Fruit fly (Drosophila melanogaster) whole organism, embryonic: ENCODE measurements around the gene obst-F.

ENCODE experiments used
- Atf3 ChIP-seq: fragments of 200-800 bp; sonication (Bioruptor generic); optimal IDR thresholded peaks from 3 replicates; lab custom pipeline; 2016; ENCODE audit warnings: missing biosample characterization, missing genetic modification characterization
- Bteb2 ChIP-seq: fragments of 200-800 bp; sonication (Bioruptor generic); optimal IDR thresholded peaks from 2 replicates; lab custom pipeline; 2016; ENCODE audit warnings: missing biosample characterization, missing genetic modification characterization
- CG10209 ChIP-seq: fragments of 200-800 bp; sonication (Bioruptor generic); optimal IDR thresholded peaks from 3 replicates; lab custom pipeline; 2017; ENCODE audit warnings: missing biosample characterization, mild to moderate bottlenecking, missing genetic modification characterization, missing genetic modification reagents
- CG10654 ChIP-seq: fragments of 200-800 bp; sonication (Bioruptor generic); optimal IDR thresholded peaks from 2 replicates; lab custom pipeline; 2016; ENCODE audit warnings: missing biosample characterization, missing genetic modification characterization
- CG10979 ChIP-seq: fragments of 200-800 bp; sonication (Bioruptor generic); optimal IDR thresholded peaks from 2 replicates; lab custom pipeline; 2018; ENCODE audit warnings: missing biosample characterization, mild to moderate bottlenecking, missing genetic modification characterization, moderate library complexity
- CG12104 ChIP-seq: fragments of 200-800 bp; sonication (Bioruptor generic); optimal IDR thresholded peaks from 3 replicates; lab custom pipeline; 2016; ENCODE audit warnings: missing biosample characterization, missing genetic modification characterization
- CG12219 ChIP-seq: fragments of 200-800 bp; sonication (Bioruptor generic); optimal IDR thresholded peaks from 3 replicates; lab custom pipeline; 2018; ENCODE audit warnings: missing biosample characterization, mild to moderate bottlenecking, missing genetic modification characterization
- CG13424 ChIP-seq: fragments of 200-800 bp; sonication (Bioruptor generic); optimal IDR thresholded peaks from 2 replicates; lab custom pipeline; 2019; ENCODE audit warnings: missing biosample characterization, mild to moderate bottlenecking, missing genetic modification characterization, moderate library complexity
- CG13624 ChIP-seq: fragments of 200-800 bp; sonication (Bioruptor generic); optimal IDR thresholded peaks from 2 replicates; lab custom pipeline; 2016; ENCODE audit warnings: missing biosample characterization, missing genetic modification characterization
- CG14441 ChIP-seq: fragments of 200-800 bp; sonication (Bioruptor generic); IDR thresholded peaks from 2 replicates; pipeline ENCODE4 v1.3.6; 2022; ENCODE audit warnings: missing biosample characterization, missing genetic modification characterization
- CG18011 ChIP-seq: fragments of 200-800 bp; sonication (Bioruptor generic); optimal IDR thresholded peaks from 2 replicates; lab custom pipeline; 2017; ENCODE audit warnings: missing biosample characterization, missing genetic modification characterization, mild to moderate bottlenecking, moderate library complexity, missing genotype
- CG2116 ChIP-seq: fragments of 200-800 bp; sonication (Bioruptor generic); optimal IDR thresholded peaks from 3 replicates; lab custom pipeline; 2018; ENCODE audit warnings: missing biosample characterization, mild to moderate bottlenecking, missing genetic modification characterization
- CG2199 ChIP-seq: fragments of 200-800 bp; sonication (Bioruptor generic); IDR thresholded peaks from 3 replicates; pipeline ENCODE4 v1.3.6; 2022; ENCODE audit warnings: missing biosample characterization, missing genetic modification characterization
- CG31224 ChIP-seq: fragments of 200-800 bp; sonication (Bioruptor generic); IDR thresholded peaks from 2 replicates; pipeline ENCODE4 v1.3.6; 2022; ENCODE audit warnings: missing biosample characterization, missing genetic modification characterization
- CG5245 ChIP-seq: fragments of 200-800 bp; sonication (Bioruptor generic); optimal IDR thresholded peaks from 3 replicates; lab custom pipeline; 2016; ENCODE audit warnings: missing biosample characterization, missing genetic modification characterization
- CG7372 ChIP-seq: fragments of 200-800 bp; sonication (Bioruptor generic); IDR thresholded peaks from 2 replicates; pipeline ENCODE4 v1.3.6; 2022; ENCODE audit warnings: missing biosample characterization, missing genetic modification characterization
- CG8089 ChIP-seq: fragments of 200-800 bp; sonication (Bioruptor generic); optimal IDR thresholded peaks from 3 replicates; lab custom pipeline; 2016; ENCODE audit warnings: missing biosample characterization, missing genetic modification characterization
- CG9215 ChIP-seq: fragments of 200-800 bp; sonication (Bioruptor generic); IDR thresholded peaks from 2 replicates; pipeline ENCODE4 v1.3.6; 2022; ENCODE audit warnings: missing biosample characterization, missing genetic modification characterization
- Dip3 ChIP-seq: fragments of 200-800 bp; sonication (Bioruptor generic); optimal IDR thresholded peaks from 3 replicates; lab custom pipeline; 2016; ENCODE audit warnings: missing biosample characterization, missing genetic modification characterization
- Drgx ChIP-seq: fragments of 200-800 bp; sonication (Bioruptor generic); IDR thresholded peaks from 2 replicates; pipeline ENCODE4 v1.3.6; 2022; ENCODE audit warnings: missing biosample characterization, missing genetic modification characterization
- Fer3 ChIP-seq: fragments of 200-800 bp; sonication (Bioruptor generic); optimal IDR thresholded peaks from 2 replicates; lab custom pipeline; 2018; ENCODE audit warnings: missing biosample characterization, mild to moderate bottlenecking, missing genetic modification characterization, moderate library complexity
- H15 ChIP-seq: fragments of 200-800 bp; sonication (Bioruptor generic); IDR thresholded peaks from 3 replicates; pipeline ENCODE4 v1.3.6; 2022; ENCODE audit warnings: missing biosample characterization, missing genetic modification characterization
- H2.0 ChIP-seq: fragments of 200-800 bp; sonication (Bioruptor generic); IDR thresholded peaks from 2 replicates; pipeline ENCODE4 v1.3.6; 2022; ENCODE audit warnings: missing biosample characterization, missing genetic modification characterization
- HHEX ChIP-seq: fragments of 200-800 bp; sonication (Bioruptor generic); optimal IDR thresholded peaks from 3 replicates; lab custom pipeline; 2017; ENCODE audit warnings: missing biosample characterization, mild to moderate bottlenecking, missing genetic modification characterization, missing genetic modification reagents
- HLHmδ ChIP-seq: fragments of 200-800 bp; sonication (Bioruptor generic); optimal IDR thresholded peaks from 2 replicates; lab custom pipeline; 2018; ENCODE audit warnings: missing biosample characterization, mild to moderate bottlenecking, missing genetic modification characterization, moderate library complexity
- Rx ChIP-seq: fragments of 200-800 bp; sonication (Bioruptor generic); IDR thresholded peaks from 2 replicates; pipeline ENCODE4 v1.3.6; 2022; ENCODE audit warnings: missing biosample characterization, missing genetic modification characterization
- Trl ChIP-seq, 3 experiments: fragments of >200 bp in 2 of 3; fragments of 200-800 bp in 1 of 3; sonication (Bioruptor generic) in 1 of 3; optimal IDR thresholded peaks; 2 replicates in 1 of 3; 3 replicates in 2 of 3; lab custom pipeline; 2016 to 2017; ENCODE audit warnings: missing biosample characterization in 1 of 3, missing genetic modification characterization in 1 of 3
- Usf ChIP-seq: fragments of 200-800 bp; sonication (Bioruptor generic); optimal IDR thresholded peaks from 2 replicates; lab custom pipeline; 2017; ENCODE audit warnings: missing genotype, missing biosample characterization, missing genetic modification characterization
- abd-A ChIP-seq: fragments of 200-800 bp; sonication (Bioruptor generic); optimal IDR thresholded peaks from 3 replicates; lab custom pipeline; 2019; ENCODE audit warnings: missing biosample characterization, mild to moderate bottlenecking, missing genetic modification characterization, moderate library complexity
- amos ChIP-seq: fragments of 200-800 bp; sonication (Bioruptor generic); IDR thresholded peaks from 2 replicates; pipeline ENCODE4 v1.3.6; 2022; ENCODE audit warnings: missing biosample characterization, missing genetic modification characterization; ENCODE audit not compliant: partially characterized antibody
- ash1 ChIP-seq: fragments of 200-800 bp; sonication (Bioruptor generic); optimal IDR thresholded peaks from 2 replicates; lab custom pipeline; 2018; ENCODE audit warnings: missing biosample characterization, mild to moderate bottlenecking, missing genetic modification characterization
- bcd ChIP-seq: fragments of 200-800 bp; sonication (Bioruptor generic); optimal IDR thresholded peaks from 2 replicates; lab custom pipeline; 2017; ENCODE audit warnings: missing biosample characterization, mild to moderate bottlenecking, missing genetic modification characterization
- cwo ChIP-seq: fragments of 200-800 bp; sonication (Bioruptor generic); optimal IDR thresholded peaks from 3 replicates; lab custom pipeline; 2017; ENCODE audit warnings: missing biosample characterization, missing genetic modification characterization, mild to moderate bottlenecking, moderate library complexity, missing genetic modification reagents
- da ChIP-seq: fragments of 200-800 bp; sonication (Bioruptor generic); optimal IDR thresholded peaks from 2 replicates; lab custom pipeline; 2016; ENCODE audit warnings: missing biosample characterization, missing genetic modification characterization
- gem ChIP-seq: fragments of 200-800 bp; sonication (Bioruptor generic); optimal IDR thresholded peaks from 2 replicates; lab custom pipeline; 2019; ENCODE audit warnings: missing biosample characterization, mild to moderate bottlenecking, missing genetic modification characterization, moderate library complexity
- hb ChIP-seq: fragments of 200-800 bp; sonication (Bioruptor generic); IDR thresholded peaks from 3 replicates; pipeline ENCODE4 v1.3.6; 2022; ENCODE audit warnings: missing biosample characterization, missing genetic modification characterization; ENCODE audit not compliant: partially characterized antibody
- jigr1 ChIP-seq: fragments of 200-800 bp; sonication (Bioruptor generic); IDR thresholded peaks from 3 replicates; pipeline ENCODE4 v1.3.6; 2022; ENCODE audit warnings: missing biosample characterization, missing genetic modification characterization
- lab ChIP-seq: fragments of 200-800 bp; sonication (Bioruptor generic); optimal IDR thresholded peaks from 3 replicates; lab custom pipeline; 2017; ENCODE audit warnings: missing biosample characterization, missing genetic modification characterization, mild to moderate bottlenecking, moderate library complexity, missing genetic modification reagents
- lola ChIP-seq, 3 experiments: fragments of >200 bp in 2 of 3; fragments of 200-800 bp in 1 of 3; sonication (Bioruptor generic) in 1 of 3; optimal IDR thresholded peaks; 2 replicates each; lab custom pipeline; 2017 to 2019; ENCODE audit warnings: missing biosample characterization in 3 of 3, missing genetic modification characterization in 3 of 3, mild to moderate bottlenecking in 1 of 3, moderate library complexity in 1 of 3
- phol ChIP-seq: fragments of 200-800 bp; sonication (Bioruptor generic); optimal IDR thresholded peaks from 3 replicates; lab custom pipeline; 2018; ENCODE audit warnings: missing biosample characterization, mild to moderate bottlenecking, missing genetic modification characterization, moderate library complexity
- pnt ChIP-seq: fragments of 200-800 bp; sonication (Bioruptor generic); optimal IDR thresholded peaks from 3 replicates; lab custom pipeline; 2016; ENCODE audit warnings: missing biosample characterization, missing genetic modification characterization
- repo ChIP-seq: fragments of 200-800 bp; sonication (Bioruptor generic); optimal IDR thresholded peaks from 2 replicates; lab custom pipeline; 2016; ENCODE audit warnings: missing biosample characterization, missing genetic modification characterization
- sc ChIP-seq, 3 experiments: fragments of >200 bp in 2 of 3; fragments of 200-800 bp in 1 of 3; sonication (Bioruptor generic) in 1 of 3; optimal IDR thresholded peaks; 2 replicates in 2 of 3; 3 replicates in 1 of 3; lab custom pipeline; 2017; ENCODE audit warnings: mild to moderate bottlenecking in 1 of 3, missing biosample characterization in 1 of 3, missing genetic modification characterization in 1 of 3, missing genetic modification reagents in 1 of 3
- sd ChIP-seq: fragments of 200-800 bp; sonication (Bioruptor generic); optimal IDR thresholded peaks from 3 replicates; lab custom pipeline; 2018; ENCODE audit warnings: missing biosample characterization, mild to moderate bottlenecking, missing genetic modification characterization, moderate library complexity
- sim ChIP-seq: fragments of 200-800 bp; sonication (Bioruptor generic); IDR thresholded peaks from 2 replicates; pipeline ENCODE4 v1.3.6; 2022; ENCODE audit warnings: missing biosample characterization, missing genetic modification characterization
- tin ChIP-seq: fragments of 200-800 bp; sonication (Bioruptor generic); optimal IDR thresholded peaks from 3 replicates; lab custom pipeline; 2016; ENCODE audit warnings: missing biosample characterization, missing genetic modification characterization
- trh ChIP-seq: fragments of 200-800 bp; sonication (Bioruptor generic); optimal IDR thresholded peaks from 2 replicates; lab custom pipeline; 2016; ENCODE audit warnings: missing biosample characterization, missing genetic modification characterization
- tup ChIP-seq: fragments of 200-800 bp; sonication (Bioruptor generic); optimal IDR thresholded peaks from 2 replicates; lab custom pipeline; 2016; ENCODE audit warnings: missing biosample characterization, mild to moderate bottlenecking, missing genetic modification characterization, moderate library complexity
- zfh1 ChIP-seq: fragments of 200-800 bp; sonication (Bioruptor generic); IDR thresholded peaks from 3 replicates; pipeline ENCODE4 v1.3.6; 2022; ENCODE audit warnings: missing biosample characterization, missing genetic modification characterization

obst-F gene

dm6 chr3L:20194731-20195130, 6.7 kb downstream of the obst-F start (continued):
- TF ChIP-seq lab (peak; percentile 48), jigr1 (no peak), CG13424 (tag; lab: Kevin White, UChicago) (peak; percentile 25), Bteb2 (GFP tag; lab: Kevin White, UChicago) (no peak), cwo (GFP tag; lab: Kevin White, UChicago) (peak; percentile 37), CG31224 (GFP tag; lab: Robert Waterston, UW) (0 out of 2 replicates have a peak, but pooled peaks have one; percentile 29), Fer3 (tag; lab: Kevin White, UChicago) (peak; percentile 48), Trl (optimal IDR thresholded peaks at IDR 0.05; lab: Kevin White, UChicago) (no peak), Trl (GFP tag; optimal IDR thresholded peaks at IDR 0.05; lab: Kevin White, UChicago) (peak; percentile 33), Atf3 (GFP tag; lab: Kevin White, UChicago) (no peak), CG10654 (GFP tag; lab: Kevin White, UChicago) (peak; percentile 29), phol (peak; percentile 35), lola (GFP tag; optimal IDR thresholded peaks at IDR 0.05; lab: Kevin White, UChicago) (no peak), CG2116 (GFP tag; lab: Kevin White, UChicago) (no peak), hb (GFP tag; lab: Robert Waterston, UW) (no peak), HLHmδ (GFP tag; lab: Kevin White, UChicago) (no peak), CG5245 (GFP tag; lab: Kevin White, UChicago) (peak; percentile 29), H15 (GFP tag; lab: Robert Waterston, UW) (0 out of 3 replicates have a peak, but pooled peaks have one; percentile 38), CG8089 (no peak), CG10209 (GFP tag; lab: Kevin White, UChicago) (peak; percentile 26), bcd (peak; percentile 33), CG18011 (GFP tag; lab: Kevin White, UChicago) (no peak), Drgx (GFP tag; lab: Robert Waterston, UW) (peak; percentile 49), H2.0 (GFP tag; lab: Robert Waterston, UW) (0 out of 2 replicates have a peak, but pooled peaks have one; percentile 10), amos (GFP tag; lab: Robert Waterston, UW) (no peak), sd (tag; lab: Kevin White, UChicago) (peak; percentile 20), trh (GFP tag; lab: Kevin White, UChicago) (no peak), CG12104 (GFP tag; lab: Kevin White, UChicago) (no peak), CG10979 (peak; percentile 51), HHEX (GFP tag; lab: Kevin White, UChicago) (peak; percentile 36), Dip3 (peak; percentile 22), zfh1 (GFP tag; lab: Robert Waterston, UW) (peak; percentile 49; the same call in 1 of the 3 replicates), Rx (GFP tag; lab: Robert Waterston, UW) (no peak), abd-A (tag; lab: Kevin White, UChicago) (no peak), sc (optimal IDR thresholded peaks at IDR 0.05; lab: Kevin White, UChicago) (no peak), sc (GFP tag; optimal IDR thresholded peaks at IDR 0.05; lab: Kevin White, UChicago) (peak; percentile 2), repo (GFP tag; lab: Kevin White, UChicago) (no peak), da (GFP tag; lab: Kevin White, UChicago) (no peak), ash1 (no peak), gem (peak; percentile 62), Usf (GFP tag; lab: Kevin White, UChicago) (no peak), sim (GFP tag; lab: Robert Waterston, UW) (no peak), CG9215 (GFP tag; lab: Robert Waterston, UW) (peak; percentile 51), pnt (GFP tag; lab: Kevin White, UChicago) (peak; percentile 21), tin (GFP tag; lab: Kevin White, UChicago) (peak; percentile 31), CG12219 (GFP tag; lab: Kevin White, UChicago) (peak; percentile 33), CG7372 (peak; percentile 24; the same call in 1 of the 2 replicates), tup (GFP tag; lab: Kevin White, UChicago) (no peak), CG13624 (peak; percentile 11), CG2199 (GFP tag; lab: Robert Waterston, UW) (no peak), CG14441 (GFP tag; lab: Robert Waterston, UW) (peak; percentile 64)
